Fruit fly (Drosophila melanogaster) whole organism, embryonic: ENCODE measurements around the gene upd2.

Experiments
- Awh ChIP-seq: fragments of 200-800 bp; sonication (Bioruptor generic); IDR thresholded peaks from 2 replicates; pipeline ENCODE4, ENCODE4 v1.3.6; 2022; ENCODE audit warnings: missing biosample characterization, missing genetic modification characterization
- CG10209 ChIP-seq: fragments of 200-800 bp; sonication (Bioruptor generic); optimal IDR thresholded peaks from 3 replicates; lab custom pipeline; 2017; ENCODE audit warnings: missing biosample characterization, mild to moderate bottlenecking, missing genetic modification characterization, missing genetic modification reagents
- CG12236 ChIP-seq: fragments of 200-800 bp; sonication (Bioruptor generic); optimal IDR thresholded peaks from 2 replicates; lab custom pipeline; 2016; ENCODE audit warnings: missing biosample characterization, missing genetic modification characterization
- CG13123 ChIP-seq: fragments of 200-800 bp; sonication (Bioruptor generic); optimal IDR thresholded peaks from 2 replicates; lab custom pipeline; 2016; ENCODE audit warnings: missing biosample characterization, missing genetic modification characterization
- CG14667 ChIP-seq: fragments of 200-800 bp; sonication (Bioruptor generic); IDR thresholded peaks from 2 replicates; pipeline ENCODE4 v1.3.6; 2022; ENCODE audit warnings: missing biosample characterization, missing genetic modification characterization
- CG15601 ChIP-seq: fragments of 200-800 bp; sonication (Bioruptor generic); optimal IDR thresholded peaks from 3 replicates; lab custom pipeline; 2019; ENCODE audit warnings: missing biosample characterization, mild to moderate bottlenecking, missing genetic modification characterization, moderate library complexity
- CG1647 ChIP-seq: fragments of 200-800 bp; sonication (Bioruptor generic); optimal IDR thresholded peaks from 3 replicates; lab custom pipeline; 2016; ENCODE audit warnings: missing biosample characterization, missing genetic modification characterization
- CG1832 ChIP-seq: fragments of 200-800 bp; sonication (Bioruptor generic); optimal IDR thresholded peaks from 2 replicates; lab custom pipeline; 2017; ENCODE audit warnings: missing biosample characterization, mild to moderate bottlenecking, missing genetic modification characterization, inconsistent platforms
- CG2712 ChIP-seq: fragments of 200-800 bp; optimal IDR thresholded peaks from 3 replicates; lab custom pipeline; 2019; ENCODE audit warnings: missing biosample characterization, mild to moderate bottlenecking, missing genetic modification characterization, moderate library complexity
- CG32532 ChIP-seq: fragments of 200-800 bp; sonication (Bioruptor generic); IDR thresholded peaks from 2 replicates; pipeline ENCODE4 v1.3.6; 2022; ENCODE audit warnings: missing biosample characterization, missing genetic modification characterization
- CG34224 ChIP-seq: fragments of 200-800 bp; sonication (Bioruptor generic); IDR thresholded peaks from 3 replicates; pipeline ENCODE4 v1.3.6; 2022; ENCODE audit warnings: missing biosample characterization, missing genetic modification characterization; ENCODE audit not compliant: partially characterized antibody
- CG4328 ChIP-seq: fragments of 200-800 bp; sonication (Bioruptor generic); optimal IDR thresholded peaks from 3 replicates; lab custom pipeline; 2017; ENCODE audit warnings: missing biosample characterization, missing genetic modification reagents, missing genetic modification characterization
- CG5953 ChIP-seq: fragments of 200-800 bp; sonication (Bioruptor generic); IDR thresholded peaks from 2 replicates; pipeline ENCODE4 v1.3.6; 2022; ENCODE audit warnings: missing biosample characterization, missing genetic modification characterization
- CG6254 ChIP-seq: fragments of 200-800 bp; sonication (Bioruptor generic); optimal IDR thresholded peaks from 3 replicates; lab custom pipeline; 2017; ENCODE audit warnings: mild to moderate bottlenecking, missing biosample characterization, missing genetic modification reagents, missing genetic modification characterization
- CG6689 ChIP-seq: fragments of 200-800 bp; sonication (Bioruptor generic); IDR thresholded peaks from 2 replicates; pipeline ENCODE4 v1.3.6; 2022; ENCODE audit warnings: missing biosample characterization, missing genetic modification characterization
- CG7271 ChIP-seq: fragments of 200-800 bp; sonication (Bioruptor generic); optimal IDR thresholded peaks from 2 replicates; lab custom pipeline; 2018; ENCODE audit warnings: missing biosample characterization, mild to moderate bottlenecking, missing genetic modification characterization, moderate library complexity
- CG7928 ChIP-seq: fragments of 200-800 bp; sonication (Bioruptor generic); optimal IDR thresholded peaks from 2 replicates; lab custom pipeline; 2017; ENCODE audit warnings: missing biosample characterization, mild to moderate bottlenecking, missing genetic modification characterization
- CG9932 ChIP-seq: fragments of 200-800 bp; sonication (Bioruptor generic); IDR thresholded peaks from 2 replicates; pipeline ENCODE4 v1.3.6; 2022; ENCODE audit warnings: missing biosample characterization, missing genetic modification characterization
- Deaf1 ChIP-seq: fragments of 200-800 bp; optimal IDR thresholded peaks from 3 replicates; lab custom pipeline; 2019; ENCODE audit warnings: missing biosample characterization, mild to moderate bottlenecking, missing genetic modification characterization, moderate library complexity
- Fer1 ChIP-seq: fragments of 200-800 bp; sonication (Bioruptor generic); optimal IDR thresholded peaks from 2 replicates; lab custom pipeline; 2017; ENCODE audit warnings: missing biosample characterization, mild to moderate bottlenecking, missing genetic modification characterization
- Gug ChIP-seq: fragments of 200-800 bp; sonication (Bioruptor generic); IDR thresholded peaks from 4 replicates; pipeline ENCODE4 v1.3.6; 2022; ENCODE audit warnings: missing biosample characterization, missing genetic modification characterization
- Hr78 ChIP-seq, 2 experiments: fragments of 200-800 bp in 1 of 2; fragments of >200 bp in 1 of 2; sonication (Bioruptor generic) in 1 of 2; optimal IDR thresholded peaks; 2 replicates each; lab custom pipeline; 2017 to 2019; ENCODE audit warnings: missing biosample characterization in 2 of 2, missing genetic modification characterization in 2 of 2, mild to moderate bottlenecking in 1 of 2, moderate library complexity in 1 of 2
- Kr ChIP-seq: fragments of 200-800 bp; sonication (Bioruptor generic); optimal IDR thresholded peaks from 2 replicates; lab custom pipeline; 2017; ENCODE audit warnings: missing biosample characterization, mild to moderate bottlenecking, missing genetic modification characterization
- NC2β ChIP-seq: fragments of 200-800 bp; sonication (Bioruptor generic); optimal IDR thresholded peaks from 2 replicates; lab custom pipeline; 2016; ENCODE audit warnings: missing biosample characterization, missing genetic modification characterization
- Poxn ChIP-seq: fragments of 200-800 bp; sonication (Bioruptor generic); IDR thresholded peaks from 2 replicates; pipeline ENCODE4 v1.3.6; 2022; ENCODE audit warnings: missing biosample characterization, missing genetic modification characterization
- Sox102F ChIP-seq: fragments of 200-800 bp; sonication (Bioruptor generic); optimal IDR thresholded peaks from 2 replicates; lab custom pipeline; 2018; ENCODE audit warnings: missing biosample characterization, mild to moderate bottlenecking, missing genetic modification characterization, moderate library complexity
- Vsx1 ChIP-seq: fragments of 200-800 bp; sonication (Bioruptor generic); optimal IDR thresholded peaks from 2 replicates; lab custom pipeline; 2017; ENCODE audit warnings: missing biosample characterization, mild to moderate bottlenecking, missing genetic modification characterization, missing genetic modification reagents
- Xrp1 ChIP-seq: fragments of 200-800 bp; sonication (Bioruptor generic); IDR thresholded peaks from 2 replicates; pipeline ENCODE4 v1.3.6; 2022; ENCODE audit warnings: missing biosample characterization, missing genetic modification characterization
- ato ChIP-seq: fragments of 200-800 bp; sonication (Bioruptor generic); IDR thresholded peaks from 2 replicates; pipeline ENCODE4 v1.3.6; 2022; ENCODE audit warnings: missing biosample characterization, missing genetic modification characterization; ENCODE audit not compliant: partially characterized antibody
- az2 ChIP-seq: fragments of 200-800 bp; sonication (Bioruptor generic); optimal IDR thresholded peaks from 3 replicates; lab custom pipeline; 2016; ENCODE audit warnings: missing biosample characterization, missing genetic modification characterization
- chinmo ChIP-seq: fragments of 200-800 bp; sonication (Bioruptor generic); IDR thresholded peaks from 4 replicates; pipeline ENCODE4 v1.3.6; 2022; ENCODE audit warnings: missing biosample characterization, missing genetic modification characterization; ENCODE audit not compliant: partially characterized antibody
- crol ChIP-seq: fragments of 200-800 bp; sonication (Bioruptor generic); IDR thresholded peaks from 2 replicates; pipeline ENCODE4 v1.3.6; 2022; ENCODE audit warnings: missing biosample characterization, missing genetic modification characterization
- cwo ChIP-seq: fragments of 200-800 bp; sonication (Bioruptor generic); optimal IDR thresholded peaks from 3 replicates; lab custom pipeline; 2017; ENCODE audit warnings: missing biosample characterization, missing genetic modification characterization, mild to moderate bottlenecking, moderate library complexity, missing genetic modification reagents
- dpn ChIP-seq, 2 experiments: fragments of 200-800 bp; sonication (Bioruptor generic); optimal IDR thresholded peaks; 3 replicates each; lab custom pipeline; 2016; ENCODE audit warnings: missing biosample characterization in 2 of 2, missing genetic modification characterization in 2 of 2
- ewg ChIP-seq: fragments of 200-800 bp; sonication (Bioruptor generic); optimal IDR thresholded peaks from 3 replicates; lab custom pipeline; 2017; ENCODE audit warnings: mild to moderate bottlenecking, missing biosample characterization, missing genetic modification reagents, missing genetic modification characterization
- ftz-f1 ChIP-seq: fragments of 200-800 bp; sonication (Bioruptor generic); optimal IDR thresholded peaks from 2 replicates; lab custom pipeline; 2016; ENCODE audit warnings: missing biosample characterization, missing genetic modification characterization
- lola ChIP-seq, 3 experiments: fragments of >200 bp in 2 of 3; fragments of 200-800 bp in 1 of 3; sonication (Bioruptor generic) in 1 of 3; optimal IDR thresholded peaks; 2 replicates each; lab custom pipeline; 2017 to 2019; ENCODE audit warnings: missing biosample characterization in 3 of 3, missing genetic modification characterization in 3 of 3, mild to moderate bottlenecking in 1 of 3, moderate library complexity in 1 of 3
- nerfin-2 ChIP-seq: fragments of 200-800 bp; sonication (Bioruptor generic); IDR thresholded peaks from 2 replicates; pipeline ENCODE4 v1.3.6; 2022; ENCODE audit warnings: missing biosample characterization, missing genetic modification characterization; ENCODE audit not compliant: partially characterized antibody
- odd ChIP-seq: fragments of 200-800 bp; sonication (Bioruptor generic); optimal IDR thresholded peaks from 2 replicates; lab custom pipeline; 2017; ENCODE audit warnings: missing biosample characterization, mild to moderate bottlenecking, missing genetic modification characterization
- pum ChIP-seq: fragments of 200-800 bp; sonication (Bioruptor generic); optimal IDR thresholded peaks from 2 replicates; lab custom pipeline; 2016; ENCODE audit warnings: missing biosample characterization, missing genetic modification characterization
- row ChIP-seq: fragments of 200-800 bp; sonication (Bioruptor generic); IDR thresholded peaks from 3 replicates; pipeline ENCODE4 v1.3.6; 2022; ENCODE audit warnings: missing biosample characterization, missing genetic modification characterization
- sna ChIP-seq: fragments of 200-800 bp; sonication (Bioruptor generic); IDR thresholded peaks from 2 replicates; pipeline ENCODE4 v1.3.6; 2022; ENCODE audit warnings: missing biosample characterization, missing genetic modification characterization; ENCODE audit not compliant: partially characterized antibody
- sqz ChIP-seq: fragments of 200-800 bp; sonication (Bioruptor generic); optimal IDR thresholded peaks from 3 replicates; lab custom pipeline; 2018; ENCODE audit warnings: missing biosample characterization, mild to moderate bottlenecking, missing genetic modification characterization
- tll ChIP-seq, 2 experiments: fragments of 200-800 bp in 1 of 2; fragments of >200 bp in 1 of 2; sonication (Bioruptor generic) in 1 of 2; optimal IDR thresholded peaks; 2 replicates each; lab custom pipeline; 2017 to 2019; ENCODE audit warnings: missing biosample characterization in 2 of 2, missing genetic modification characterization in 2 of 2, mild to moderate bottlenecking in 1 of 2, moderate library complexity in 1 of 2
- wek ChIP-seq: fragments of 200-800 bp; sonication (Bioruptor generic); optimal IDR thresholded peaks from 3 replicates; lab custom pipeline; 2018; ENCODE audit warnings: missing biosample characterization, mild to moderate bottlenecking, missing genetic modification characterization, moderate library complexity
- z ChIP-seq: fragments of 200-800 bp; sonication (Bioruptor generic); IDR thresholded peaks from 3 replicates; pipeline ENCODE4 v1.3.6; 2022; ENCODE audit warnings: missing biosample characterization, missing genetic modification characterization
- zfh1 ChIP-seq: fragments of 200-800 bp; sonication (Bioruptor generic); IDR thresholded peaks from 3 replicates; pipeline ENCODE4 v1.3.6; 2022; ENCODE audit warnings: missing biosample characterization, missing genetic modification characterization
- zfh2 ChIP-seq: fragments of 200-800 bp; sonication (Bioruptor generic); optimal IDR thresholded peaks from 2 replicates; lab custom pipeline; 2016; ENCODE audit warnings: missing biosample characterization, missing genetic modification characterization

Gene upd2

DNA sequence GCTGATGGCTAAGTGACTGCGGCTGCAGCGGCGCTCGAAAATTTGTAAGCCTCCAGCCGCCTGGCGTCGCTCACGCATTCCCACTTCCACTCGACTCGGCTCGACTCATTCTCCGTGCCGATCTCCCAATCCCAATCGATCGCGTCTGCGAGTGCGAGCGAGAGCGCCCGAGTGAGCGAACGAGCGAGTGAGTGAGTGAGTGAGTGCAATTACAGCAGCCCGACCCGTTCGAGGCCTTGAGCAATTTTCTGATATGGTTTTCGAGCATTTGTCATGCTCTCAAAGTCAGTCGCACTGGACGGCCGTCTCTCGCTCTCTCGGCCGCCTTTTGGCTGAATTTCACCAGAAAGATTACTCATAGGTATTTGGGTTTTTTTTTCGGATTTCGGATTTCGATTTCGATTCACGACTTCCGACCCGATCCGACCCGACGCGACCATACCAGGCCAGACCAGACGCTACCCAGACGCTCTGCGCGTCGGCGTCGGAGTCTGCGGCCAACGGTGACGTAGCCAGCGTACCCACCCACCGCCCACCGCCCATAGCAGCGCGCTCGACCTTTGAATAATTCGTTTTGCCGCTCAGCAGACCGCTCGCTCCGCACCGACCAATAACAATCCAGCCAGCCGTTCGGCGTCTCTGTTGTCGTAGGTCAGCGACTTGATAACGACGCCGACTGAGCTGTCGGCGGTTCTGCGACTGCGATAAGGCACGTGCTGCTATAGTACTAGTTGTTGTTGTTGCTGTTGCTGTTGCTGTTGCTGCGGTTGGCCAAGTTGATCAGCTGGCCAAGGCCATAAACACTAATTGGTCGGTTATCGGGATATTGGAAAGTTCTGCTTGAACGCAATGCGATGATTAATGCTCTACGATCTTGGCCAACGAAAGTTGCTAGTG lies 540 bp upstream of the upd2 start (continued):
- TF ChIP-seq lola (GFP tag; optimal IDR thresholded peaks at IDR 0.05; lab: Kevin White, UChicago), result no peak
- no peak for TF ChIP-seq CG9932
- TF ChIP-seq ftz-f1 (GFP tag; lab: Kevin White, UChicago), result peak; percentile 1
- TF ChIP-seq tll (GFP tag; optimal IDR thresholded peaks at IDR 0.05; lab: Kevin White, UChicago), result peak in 1 of 2 experiments; percentile 49
- peak; percentile 91 for TF ChIP-seq Deaf1
- no peak for TF ChIP-seq az2 (GFP tag; lab: Kevin White, UChicago)
- TF ChIP-seq chinmo (GFP tag; lab: Robert Waterston, UW), result 0 out of 4 replicates have a peak, but pooled peaks have one; percentile 26
- TF ChIP-seq CG34224, result no peak
- TF ChIP-seq CG15601 (tag; lab: Kevin White, UChicago), result no peak
- no peak for TF ChIP-seq pum
- no peak for TF ChIP-seq Awh (GFP tag; lab: Robert Waterston, UW)
- no peak for TF ChIP-seq CG7271 (tag; lab: Kevin White, UChicago)
- TF ChIP-seq CG1832 (GFP tag; lab: Kevin White, UChicago), result peak; percentile 80
- no peak for TF ChIP-seq CG6689
- no peak for TF ChIP-seq ato (GFP tag; lab: Robert Waterston, UW)
- no peak for TF ChIP-seq CG2712 (tag; lab: Kevin White, UChicago)
- peak; percentile 96 for TF ChIP-seq cwo (GFP tag; lab: Kevin White, UChicago)
- peak in 1 of 2 experiments; percentile 74 for TF ChIP-seq Hr78 (GFP tag; optimal IDR thresholded peaks at IDR 0.05; lab: Kevin White, UChicago)
- TF ChIP-seq CG4328 (GFP tag; lab: Kevin White, UChicago), result no peak
- TF ChIP-seq CG6254 (GFP tag; lab: Kevin White, UChicago), result no peak
- TF ChIP-seq odd (GFP tag; lab: Kevin White, UChicago), result no peak
- no peak for TF ChIP-seq Gug (GFP tag; lab: Robert Waterston, UW)
- peak; percentile 100 for TF ChIP-seq z
- no peak for TF ChIP-seq dpn (GFP tag; optimal IDR thresholded peaks at IDR 0.05; lab: Kevin White, UChicago)
- TF ChIP-seq sqz (GFP tag; lab: Kevin White, UChicago), result no peak
- TF ChIP-seq ewg (GFP tag; lab: Kevin White, UChicago), result no peak
- TF ChIP-seq Xrp1 (GFP tag; lab: Robert Waterston, UW), result no peak
- TF ChIP-seq nerfin-2 (GFP tag; lab: Robert Waterston, UW), result no peak
- TF ChIP-seq zfh2, result no peak
- no peak for TF ChIP-seq CG7928 (GFP tag; lab: Kevin White, UChicago)
- no peak for TF ChIP-seq Vsx1 (GFP tag; lab: Kevin White, UChicago)
- TF ChIP-seq crol (GFP tag; lab: Robert Waterston, UW), result peak; percentile 41; the same call in 1 of the 2 replicates
- TF ChIP-seq CG5953 (GFP tag; lab: Robert Waterston, UW), result no peak
- TF ChIP-seq CG13123 (GFP tag; lab: Kevin White, UChicago), result no peak
- TF ChIP-seq row (GFP tag; lab: Robert Waterston, UW), result no peak
- TF ChIP-seq Sox102F (GFP tag; lab: Kevin White, UChicago), result no peak
- no peak for TF ChIP-seq CG12236 (GFP tag; lab: Kevin White, UChicago)
- TF ChIP-seq Poxn (GFP tag; lab: Robert Waterston, UW), result no peak
- no peak for TF ChIP-seq Kr (GFP tag; lab: Kevin White, UChicago)
- TF ChIP-seq sna, result no peak; the same call in 1 of the 2 replicates
- TF ChIP-seq wek (GFP tag; lab: Kevin White, UChicago), result no peak
- TF ChIP-seq NC2β (GFP tag; lab: Kevin White, UChicago), result no peak
- no peak for TF ChIP-seq CG10209 (GFP tag; lab: Kevin White, UChicago)
- TF ChIP-seq CG1647, result no peak
- no peak for TF ChIP-seq zfh1 (GFP tag; lab: Robert Waterston, UW)
- no peak for TF ChIP-seq CG32532 (GFP tag; lab: Robert Waterston, UW)
- no peak for TF ChIP-seq Fer1 (GFP tag; lab: Kevin White, UChicago)
- no peak for TF ChIP-seq CG14667 (GFP tag; lab: Robert Waterston, UW)
